Fruit fly (Drosophila melanogaster): ENCODE measurements around the gene vari.

DNA sequence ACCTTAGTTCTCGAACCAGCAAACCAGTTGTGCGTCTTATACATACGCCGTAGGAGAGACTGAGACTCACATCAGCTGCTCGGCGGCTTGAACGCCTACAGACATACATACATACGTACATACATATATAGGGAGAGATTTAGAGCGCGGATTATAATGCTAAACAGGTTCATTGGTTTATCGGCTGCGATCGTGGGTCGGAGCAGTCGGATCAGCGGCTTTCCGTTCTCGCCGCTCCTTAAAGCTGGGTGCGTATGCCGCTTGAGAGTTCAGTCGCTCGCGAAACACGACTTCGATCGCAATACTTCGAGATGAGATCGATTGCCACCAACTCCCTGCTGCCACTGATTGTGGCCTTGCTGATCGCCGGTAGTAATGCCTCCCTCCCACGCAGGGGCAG lies 28.4 kb upstream of the vari start:
- TF ChIP-seq psq (optimal IDR thresholded peaks at IDR 0.05) (no peak), CG8478 (optimal IDR thresholded peaks at IDR 0.05) (no peak), pan (optimal IDR thresholded peaks at IDR 0.05) (no peak), EcR (GFP tag; optimal IDR thresholded peaks at IDR 0.05) (no peak)

Measured in whole organism.